Fruit fly (Drosophila melanogaster) whole organism, prepupa: ENCODE measurements around the gene CG42680.

Experiments used
- CG10631 ChIP-seq: fragments of 200-800 bp; sonication (Bioruptor generic); optimal IDR thresholded peaks from 2 replicates; lab custom pipeline; 2016; ENCODE audit warnings: missing biosample characterization, missing genetic modification characterization
- CG10669 ChIP-seq: fragments of 200-800 bp; sonication (Bioruptor generic); optimal IDR thresholded peaks from 3 replicates; lab custom pipeline; 2018; ENCODE audit warnings: missing biosample characterization, mild to moderate bottlenecking, missing genetic modification characterization, moderate library complexity
- CG11902 ChIP-seq: fragments of 200-800 bp; sonication (Bioruptor generic); optimal IDR thresholded peaks from 3 replicates; lab custom pipeline; 2016; ENCODE audit warnings: missing biosample characterization, missing genetic modification characterization
- CG15336 ChIP-seq: fragments of 200-800 bp; sonication (Bioruptor generic); IDR thresholded peaks from 2 replicates; pipeline ENCODE4 v1.3.6; 2022; ENCODE audit warnings: missing biosample characterization, missing genetic modification characterization
- CG1621 ChIP-seq: fragments of 200-800 bp; sonication (Bioruptor generic); optimal IDR thresholded peaks from 3 replicates; lab custom pipeline; 2018; ENCODE audit warnings: missing biosample characterization, mild to moderate bottlenecking, missing genetic modification characterization
- CG16779 ChIP-seq: fragments of 200-800 bp; sonication (Bioruptor generic); optimal IDR thresholded peaks from 3 replicates; lab custom pipeline; 2017; ENCODE audit warnings: missing biosample characterization, mild to moderate bottlenecking, missing genetic modification characterization
- CG3032 ChIP-seq: fragments of 200-800 bp; optimal IDR thresholded peaks from 2 replicates; lab custom pipeline; 2019; ENCODE audit warnings: missing biosample characterization, mild to moderate bottlenecking, missing genetic modification characterization, moderate library complexity
- CG31627 ChIP-seq: fragments of 200-800 bp; sonication (Bioruptor generic); optimal IDR thresholded peaks from 3 replicates; lab custom pipeline; 2016; ENCODE audit warnings: missing biosample characterization, missing genetic modification characterization
- CG32006 ChIP-seq: fragments of 200-800 bp; sonication (Bioruptor generic); optimal IDR thresholded peaks from 3 replicates; lab custom pipeline; 2017; ENCODE audit warnings: missing biosample characterization, mild to moderate bottlenecking, missing genetic modification characterization
- CG3919 ChIP-seq: fragments of 200-800 bp; sonication (Bioruptor generic); optimal IDR thresholded peaks from 3 replicates; lab custom pipeline; 2016; ENCODE audit warnings: missing biosample characterization, missing genetic modification characterization
- CG4318 ChIP-seq: fragments of 200-800 bp; sonication (Bioruptor generic); optimal IDR thresholded peaks from 3 replicates; lab custom pipeline; 2017; ENCODE audit warnings: missing biosample characterization, mild to moderate bottlenecking, missing genetic modification characterization
- CG6163 ChIP-seq: fragments of 200-800 bp; sonication (Bioruptor generic); IDR thresholded peaks from 3 replicates; pipeline ENCODE4 v1.3.6; 2022; ENCODE audit warnings: missing biosample characterization, missing genetic modification characterization
- CG6792 ChIP-seq: fragments of 200-800 bp; sonication (Bioruptor generic); optimal IDR thresholded peaks from 3 replicates; lab custom pipeline; 2016; ENCODE audit warnings: missing biosample characterization, missing genetic modification characterization
- CG6808 ChIP-seq: fragments of 200-800 bp; sonication (Bioruptor generic); optimal IDR thresholded peaks from 3 replicates; lab custom pipeline; 2017; ENCODE audit warnings: missing biosample characterization, missing genetic modification characterization, mild to moderate bottlenecking, moderate library complexity, missing genetic modification reagents
- CG6854 ChIP-seq: fragments of 200-800 bp; sonication (Bioruptor generic); optimal IDR thresholded peaks from 2 replicates; lab custom pipeline; 2017; ENCODE audit warnings: missing biosample characterization, mild to moderate bottlenecking, missing genetic modification characterization
- CG7368 ChIP-seq: fragments of 200-800 bp; sonication (Bioruptor generic); optimal IDR thresholded peaks from 3 replicates; lab custom pipeline; 2016; ENCODE audit warnings: missing biosample characterization, missing genetic modification characterization
- CG8119 ChIP-seq: fragments of 200-800 bp; sonication (Bioruptor generic); IDR thresholded peaks from 3 replicates; pipeline ENCODE4 v1.3.6; 2022; ENCODE audit warnings: missing biosample characterization, missing genetic modification characterization
- Eip75B ChIP-seq: fragments of 200-800 bp; sonication (Bioruptor generic); optimal IDR thresholded peaks from 3 replicates; lab custom pipeline; 2016; ENCODE audit warnings: missing biosample characterization, missing genetic modification characterization
- Eip78C ChIP-seq: fragments of 200-800 bp; sonication (Bioruptor generic); peaks from one replicate; lab custom pipeline; 2016; ENCODE audit warnings: missing biosample characterization, missing genetic modification characterization
- Eip93F ChIP-seq: fragments of 200-800 bp; sonication (Bioruptor generic); optimal IDR thresholded peaks from 2 replicates; lab custom pipeline; 2016; ENCODE audit warnings: missing biosample characterization, mild to moderate bottlenecking, missing genetic modification characterization
- Ets96B ChIP-seq: fragments of 200-800 bp; optimal IDR thresholded peaks from 2 replicates; lab custom pipeline; 2019; ENCODE audit warnings: missing biosample characterization, mild to moderate bottlenecking, missing genetic modification characterization, moderate library complexity
- Gug ChIP-seq: fragments of 200-800 bp; sonication (Bioruptor generic); IDR thresholded peaks from 2 replicates; pipeline ENCODE4 v1.3.6; 2022; ENCODE audit warnings: missing biosample characterization, missing genetic modification characterization
- Hr39 ChIP-seq: fragments of 200-800 bp; sonication (Bioruptor generic); optimal IDR thresholded peaks from 2 replicates; lab custom pipeline; 2016; ENCODE audit warnings: missing biosample characterization, missing genetic modification characterization
- Hr4 ChIP-seq: fragments of 200-800 bp; sonication (Bioruptor generic); optimal IDR thresholded peaks from 3 replicates; lab custom pipeline; 2016; ENCODE audit warnings: missing biosample characterization, missing genetic modification characterization
- Lpt ChIP-seq: fragments of 200-800 bp; sonication (Bioruptor generic); optimal IDR thresholded peaks from 3 replicates; lab custom pipeline; 2016; ENCODE audit warnings: missing biosample characterization, missing genetic modification characterization
- Met ChIP-seq: fragments of 200-800 bp; sonication (Bioruptor generic); optimal IDR thresholded peaks from 3 replicates; lab custom pipeline; 2016; ENCODE audit warnings: missing biosample characterization, missing genetic modification characterization
- OdsH ChIP-seq: fragments of 200-800 bp; sonication (Bioruptor generic); optimal IDR thresholded peaks from 3 replicates; lab custom pipeline; 2016; ENCODE audit warnings: missing biosample characterization, missing genetic modification characterization
- Smox ChIP-seq: fragments of 200-800 bp; sonication (Bioruptor generic); optimal IDR thresholded peaks from 3 replicates; lab custom pipeline; 2016; ENCODE audit warnings: missing biosample characterization, missing genetic modification characterization
- Sox14 ChIP-seq: fragments of 200-800 bp; sonication (Bioruptor generic); optimal IDR thresholded peaks from 3 replicates; lab custom pipeline; 2016; ENCODE audit warnings: missing biosample characterization, missing genetic modification characterization
- achi ChIP-seq: fragments of 200-800 bp; sonication (Bioruptor generic); optimal IDR thresholded peaks from 3 replicates; lab custom pipeline; 2016; ENCODE audit warnings: missing biosample characterization, missing genetic modification characterization
- acj6 ChIP-seq: fragments of 200-800 bp; sonication (Bioruptor generic); optimal IDR thresholded peaks from 3 replicates; lab custom pipeline; 2016; ENCODE audit warnings: missing biosample characterization, missing genetic modification characterization
- dsx ChIP-seq: fragments of 200-800 bp; optimal IDR thresholded peaks from 3 replicates; lab custom pipeline; 2019; ENCODE audit warnings: missing biosample characterization, mild to moderate bottlenecking, missing genetic modification characterization, moderate library complexity; ENCODE audit not compliant: poor library complexity, severe bottlenecking
- eg ChIP-seq: fragments of 200-800 bp; sonication (Bioruptor generic); IDR thresholded peaks from 3 replicates; pipeline ENCODE4 v1.3.6; 2022; ENCODE audit warnings: missing biosample characterization, missing genetic modification characterization
- esn ChIP-seq: fragments of 200-800 bp; sonication (Bioruptor generic); optimal IDR thresholded peaks from 2 replicates; lab custom pipeline; 2016; ENCODE audit warnings: missing biosample characterization, mild to moderate bottlenecking, missing genetic modification characterization, moderate library complexity
- fd59A ChIP-seq: fragments of 200-800 bp; sonication (Bioruptor generic); optimal IDR thresholded peaks from 2 replicates; lab custom pipeline; 2017; ENCODE audit warnings: missing biosample characterization, mild to moderate bottlenecking, missing genetic modification characterization, missing genetic modification reagents
- fkh ChIP-seq: fragments of 200-800 bp; sonication (Bioruptor generic); optimal IDR thresholded peaks from 3 replicates; lab custom pipeline; 2017; ENCODE audit warnings: missing biosample characterization, mild to moderate bottlenecking, missing genetic modification characterization, moderate library complexity
- pdm3 ChIP-seq: fragments of 200-800 bp; sonication (Bioruptor generic); optimal IDR thresholded peaks from 3 replicates; lab custom pipeline; 2016; ENCODE audit warnings: missing biosample characterization, missing genetic modification characterization
- salr ChIP-seq, 2 experiments: fragments of 200-800 bp; sonication (Bioruptor generic); optimal IDR thresholded peaks; 3 replicates each; lab custom pipeline; 2016 to 2018; ENCODE audit warnings: missing biosample characterization in 2 of 2, missing genetic modification characterization in 2 of 2, mild to moderate bottlenecking in 1 of 2
- spab ChIP-seq: fragments of 200-800 bp; sonication (Bioruptor generic); optimal IDR thresholded peaks from 2 replicates; lab custom pipeline; 2017; ENCODE audit warnings: missing biosample characterization, mild to moderate bottlenecking, missing genetic modification characterization, missing genetic modification reagents
- ss ChIP-seq, 2 experiments: fragments of 200-800 bp; sonication (Bioruptor generic); optimal IDR thresholded peaks; 2 replicates in 1 of 2; 3 replicates in 1 of 2; lab custom pipeline; 2017 to 2018; ENCODE audit warnings: mild to moderate bottlenecking in 2 of 2, missing biosample characterization in 2 of 2, missing genetic modification characterization in 2 of 2, moderate library complexity in 1 of 2
- svp ChIP-seq: fragments of 200-800 bp; sonication (Bioruptor generic); peaks from one replicate; lab custom pipeline; 2016; ENCODE audit warnings: missing biosample characterization, missing genetic modification characterization
- vri ChIP-seq: fragments of 200-800 bp; sonication (Bioruptor generic); optimal IDR thresholded peaks from 3 replicates; lab custom pipeline; 2016; ENCODE audit warnings: missing biosample characterization, mild to moderate bottlenecking, missing genetic modification characterization

CG42680 gene

dm6 chr2L:14598357-14599057 is 10.5 kb upstream of the CG42680 start (continued):
- TF ChIP-seq CG6854 (GFP tag; lab: Kevin White, UChicago) (peak; percentile 50), ss (GFP tag; optimal IDR thresholded peaks at IDR 0.05; lab: Kevin White, UChicago) (peak; percentile 50 to 66), CG31627 (peak; percentile 59), salr (GFP tag; optimal IDR thresholded peaks at IDR 0.05; lab: Kevin White, UChicago) (peak; percentile 40 to 50), Sox14 (GFP tag; lab: Kevin White, UChicago) (peak; percentile 59), Gug (GFP tag; lab: Robert Waterston, UW) (0 out of 2 replicates have a peak, but pooled peaks have one; percentile 33), OdsH (GFP tag; lab: Kevin White, UChicago) (peak; percentile 59), fd59A (peak; percentile 46), CG6808 (GFP tag; lab: Kevin White, UChicago) (peak; percentile 68)

- TF ChIP-seq CG11902 (GFP tag; lab: Kevin White, UChicago) (no peak), CG16779 (no peak), CG1621 (tag; lab: Kevin White, UChicago) (no peak), esn (GFP tag; lab: Kevin White, UChicago) (peak; percentile 14), CG3919 (GFP tag; lab: Kevin White, UChicago) (no peak), svp (GFP tag; lab: Kevin White, UChicago) (peak; percentile 46), CG6163 (GFP tag; lab: Robert Waterston, UW) (no peak), Met (GFP tag; lab: Kevin White, UChicago) (no peak), Eip93F (GFP tag; lab: Kevin White, UChicago) (no peak), Hr39 (GFP tag; lab: Kevin White, UChicago) (peak; percentile 40), CG10631 (no peak), CG6792 (GFP tag; lab: Kevin White, UChicago) (no peak), CG7368 (GFP tag; lab: Kevin White, UChicago) (no peak)
Observed at dm6 chr2L:14588615-14589247, 697 bp upstream of the CG42680 start.

- TF ChIP-seq CG10669 (peak; percentile 34), dsx (GFP tag; lab: Kevin White, UChicago) (peak; percentile 37), CG1621 (tag; lab: Kevin White, UChicago) (no peak), spab (GFP tag; lab: Kevin White, UChicago) (peak; percentile 32), fkh (no peak), Hr39 (GFP tag; lab: Kevin White, UChicago) (no peak), CG31627 (no peak), Hr4 (GFP tag; lab: Kevin White, UChicago) (peak; percentile 30), eg (GFP tag; lab: Robert Waterston, UW) (0 out of 3 replicates have a peak, but pooled peaks have one; percentile 14), Ets96B (tag; lab: Kevin White, UChicago) (peak; percentile 58), fd59A (peak; percentile 25), CG6808 (GFP tag; lab: Kevin White, UChicago) (peak; percentile 36), pdm3 (GFP tag; lab: Kevin White, UChicago) (peak; percentile 3), achi (GFP tag; lab: Kevin White, UChicago) (peak; percentile 52), CG10631 (peak; percentile 53), Eip78C (GFP tag; lab: Kevin White, UChicago) (peak; percentile 87), Smox (GFP tag; lab: Kevin White, UChicago) (peak; percentile 0), Lpt (GFP tag; lab: Kevin White, UChicago) (no peak), ss (GFP tag; optimal IDR thresholded peaks at IDR 0.05; lab: Kevin White, UChicago) (peak; percentile 13 to 43), CG3032 (tag; lab: Kevin White, UChicago) (peak; percentile 56), vri (GFP tag; lab: Kevin White, UChicago) (no peak), salr (GFP tag; optimal IDR thresholded peaks at IDR 0.05; lab: Kevin White, UChicago) (peak in 1 of 2 experiments; percentile 47), CG32006 (GFP tag; lab: Kevin White, UChicago) (peak; percentile 48), CG3919 (GFP tag; lab: Kevin White, UChicago) (peak; percentile 22), acj6 (GFP tag; lab: Kevin White, UChicago) (peak; percentile 29), OdsH (GFP tag; lab: Kevin White, UChicago) (peak; percentile 37), Eip75B (GFP tag; lab: Kevin White, UChicago) (no peak), CG4318 (no peak), CG15336 (GFP tag; lab: Robert Waterston, UW) (peak; percentile 59), CG8119 (peak; percentile 52; the same call in 1 of the 3 replicates)
Observed at dm6 chr2L:14586714-14587481, 1.1 kb downstream of the CG42680 start.
